Worm (Caenorhabditis elegans): ENCODE measurements around the gene T13H5.1.

T13H5.1 gene

DNA sequence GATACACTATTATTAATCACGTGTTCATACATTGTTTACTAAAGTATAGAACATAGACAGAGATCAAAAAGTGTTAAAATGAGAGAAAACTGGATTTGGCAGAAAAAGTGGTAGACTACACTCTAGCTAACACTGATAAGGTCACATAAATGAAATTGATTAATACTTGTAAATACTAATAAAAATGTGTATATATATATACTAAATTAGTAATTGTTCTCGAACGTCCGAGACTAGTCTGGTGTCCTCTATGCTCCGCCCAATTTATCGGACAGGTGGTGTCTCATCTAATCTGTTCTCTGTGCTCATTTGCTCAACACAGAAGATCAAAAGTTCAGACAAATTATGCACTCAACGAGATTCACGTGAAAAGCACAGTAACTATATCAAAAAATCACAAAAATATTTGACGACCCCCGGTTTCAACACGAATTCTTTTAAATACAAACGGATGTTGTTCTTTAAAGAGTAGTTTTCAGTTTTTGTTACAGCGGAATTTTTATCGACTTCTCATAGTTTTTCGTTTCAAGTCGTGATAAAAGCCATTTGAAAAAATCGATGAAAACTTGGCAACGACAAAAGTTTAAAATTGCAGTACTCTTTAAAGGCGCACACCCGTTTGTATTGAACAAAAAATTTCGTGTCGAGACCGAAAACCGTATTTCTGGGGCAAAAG, 27.7 kb downstream of the T13H5.1 start:
- TF ChIP-seq cog-1 (tag; optimal IDR thresholded peaks at IDR 0.05): no peak

DNA sequence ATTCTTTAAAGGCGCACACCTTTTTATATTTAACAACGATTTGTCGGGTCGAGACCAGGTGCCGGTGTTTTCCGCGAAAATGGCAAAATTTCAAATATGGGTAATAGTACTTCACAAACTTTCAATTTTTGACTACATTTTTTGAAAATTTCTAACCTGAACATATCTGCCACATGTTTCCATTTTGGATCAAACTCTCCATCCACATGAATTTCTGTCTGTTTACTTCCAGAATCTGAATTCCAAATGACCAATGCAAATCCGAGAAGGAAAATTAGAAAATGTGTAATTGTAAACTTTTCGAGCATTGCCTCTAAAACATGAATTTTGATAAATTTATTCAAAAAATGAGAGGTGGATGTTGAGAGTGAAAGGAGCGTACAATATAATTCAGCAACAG, 28.7 kb downstream of the T13H5.1 start, which contains the start of gene lact-4:
lact-4 (minus strand) TSS at position 313 of the 400 bp plus-strand sequence.
- TF ChIP-seq med-1 (GFP tag; optimal IDR thresholded peaks at IDR 0.05; ENCODE audit: insufficient read depth) (no peak), cog-1 (tag; optimal IDR thresholded peaks at IDR 0.05) (no peak), tab-1 (GFP tag; IDR thresholded peaks at IDR 0.05) (no peak), T22C8.4 (GFP tag; IDR thresholded peaks at IDR 0.05) (no peak), ztf-29 (GFP tag; IDR thresholded peaks at IDR 0.05) (no peak), ztf-23 (GFP tag; IDR thresholded peaks at IDR 0.05) (no peak)

DNA sequence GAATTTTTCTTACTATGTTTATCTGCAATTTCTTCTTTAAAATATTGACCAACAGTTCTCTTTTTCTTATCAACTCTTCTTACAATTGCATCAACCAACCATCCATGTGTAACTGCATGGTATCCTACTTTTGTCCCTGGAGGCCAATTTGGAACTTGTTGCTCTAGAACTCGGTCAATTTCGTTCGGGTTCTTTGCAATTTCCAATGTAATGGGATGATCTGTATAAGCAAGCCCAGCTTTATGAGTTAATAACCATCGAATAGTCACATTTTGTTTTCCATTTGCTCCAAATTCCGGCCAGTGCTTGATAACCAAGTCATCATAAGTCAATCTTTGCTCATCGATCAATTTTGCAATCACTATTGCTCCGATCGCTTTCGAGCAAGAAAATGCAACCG, 29.5 kb downstream of the T13H5.1 start:
- TF ChIP-seq ztf-29 (GFP tag; IDR thresholded peaks at IDR 0.05) (no peak), flt-1 (GFP tag; IDR thresholded peaks at IDR 0.05) (no peak), cog-1 (tag; optimal IDR thresholded peaks at IDR 0.05) (no peak), ztf-23 (GFP tag; IDR thresholded peaks at IDR 0.05) (no peak), klf-2 (GFP tag; conservative IDR thresholded peaks at IDR 0.05) (no peak), med-1 (GFP tag; optimal IDR thresholded peaks at IDR 0.05; ENCODE audit: insufficient read depth) (no peak), tab-1 (GFP tag; IDR thresholded peaks at IDR 0.05) (no peak), ref-1 (GFP tag; conservative IDR thresholded peaks at IDR 0.05) (no peak), T22C8.4 (GFP tag; IDR thresholded peaks at IDR 0.05) (no peak)

DNA sequence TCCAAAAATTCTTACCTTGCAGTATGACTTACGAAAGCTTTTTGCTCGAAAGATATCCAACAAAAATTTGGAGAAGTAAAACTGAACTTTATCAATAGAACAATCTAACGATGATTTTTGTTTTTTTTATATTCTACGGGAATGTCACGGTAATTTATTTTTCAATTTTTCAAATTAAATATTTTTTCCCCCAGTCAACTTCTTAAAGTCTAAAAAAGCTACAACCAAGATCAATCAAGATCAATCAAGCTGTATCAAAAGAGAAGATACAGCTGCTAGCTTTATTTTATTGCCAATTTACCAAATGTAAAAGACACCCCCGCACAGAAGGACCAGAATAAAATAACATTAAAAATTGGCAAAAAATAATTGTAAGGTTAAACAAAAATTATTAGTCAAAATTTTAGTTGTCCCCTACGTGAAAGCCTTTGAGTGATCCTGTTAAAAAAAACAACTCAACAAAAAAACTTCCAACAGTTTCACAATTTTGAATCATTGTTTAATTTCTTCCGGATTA, 33.5 kb downstream of the T13H5.1 start, which contains the start of the genes M05D6.1 and M05D6.3:
M05D6.1 (minus strand) TSS at position 101 of the 517 bp plus-strand sequence.
M05D6.3 (plus strand) TSS at position 467 of the 517 bp plus-strand sequence.
- TF ChIP-seq T22C8.4 (GFP tag; IDR thresholded peaks at IDR 0.05): no peak
- TF ChIP-seq med-1 (GFP tag; optimal IDR thresholded peaks at IDR 0.05; ENCODE audit: insufficient read depth): no peak
- TF ChIP-seq ztf-29 (GFP tag; IDR thresholded peaks at IDR 0.05): no peak
- TF ChIP-seq tab-1 (GFP tag; IDR thresholded peaks at IDR 0.05): no peak
- TF ChIP-seq klf-2 (GFP tag; conservative IDR thresholded peaks at IDR 0.05): no peak
- no peak for TF ChIP-seq ref-1 (GFP tag; conservative IDR thresholded peaks at IDR 0.05)
- TF ChIP-seq flt-1 (GFP tag; IDR thresholded peaks at IDR 0.05): no peak
- TF ChIP-seq cog-1 (tag; optimal IDR thresholded peaks at IDR 0.05): no peak
- TF ChIP-seq ztf-23 (GFP tag; IDR thresholded peaks at IDR 0.05): no peak

DNA sequence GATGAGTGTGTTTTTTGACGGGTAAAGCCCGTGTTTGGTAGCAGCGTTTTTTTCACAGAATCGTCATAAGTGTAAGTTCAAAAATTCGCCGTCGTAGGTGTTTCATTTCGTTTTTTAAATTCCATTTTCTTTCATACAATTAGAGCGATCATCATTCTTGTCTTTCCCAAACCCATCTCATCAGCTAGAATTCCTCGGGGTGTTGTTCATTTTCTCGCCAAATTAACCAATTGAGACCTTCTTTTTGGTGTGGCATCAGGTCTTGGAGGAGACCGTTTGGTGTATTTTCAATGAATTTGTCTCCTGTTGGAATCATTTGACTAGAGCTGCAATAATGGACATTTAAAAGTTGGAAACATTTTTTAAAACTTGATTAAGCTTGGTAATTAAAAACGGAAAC, 35.9 kb downstream of the T13H5.1 start:
- TF ChIP-seq flt-1 (GFP tag; IDR thresholded peaks at IDR 0.05): no peak
- no peak for TF ChIP-seq ztf-23 (GFP tag; IDR thresholded peaks at IDR 0.05)
- TF ChIP-seq cog-1 (tag; optimal IDR thresholded peaks at IDR 0.05): no peak
- TF ChIP-seq ztf-29 (GFP tag; IDR thresholded peaks at IDR 0.05): no peak
- TF ChIP-seq ref-1 (GFP tag; conservative IDR thresholded peaks at IDR 0.05): no peak
- no peak for TF ChIP-seq med-1 (GFP tag; optimal IDR thresholded peaks at IDR 0.05; ENCODE audit: insufficient read depth)
- TF ChIP-seq tab-1 (GFP tag; IDR thresholded peaks at IDR 0.05): no peak
- no peak for TF ChIP-seq klf-2 (GFP tag; conservative IDR thresholded peaks at IDR 0.05)
- TF ChIP-seq T22C8.4 (GFP tag; IDR thresholded peaks at IDR 0.05): no peak

DNA sequence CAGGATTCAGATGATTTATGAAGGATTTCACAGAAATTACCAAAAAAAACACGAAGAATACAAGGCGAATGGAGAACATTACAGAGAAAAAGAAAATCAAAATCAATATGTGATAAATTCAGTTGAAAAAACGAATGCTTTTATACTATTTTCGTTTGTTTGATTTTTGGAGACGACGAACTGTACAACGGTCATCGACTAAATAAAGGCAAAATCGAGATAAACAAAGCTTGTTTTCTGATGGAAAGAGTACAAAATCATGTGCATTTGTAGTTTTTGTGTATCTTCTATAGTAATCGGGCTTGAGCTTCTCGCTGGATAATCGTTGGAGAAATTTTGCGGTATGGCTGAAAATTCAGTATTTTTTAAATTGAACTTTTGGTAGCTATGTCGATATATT, 37.7 kb downstream of the T13H5.1 start, which contains the start of gene M05D6.8:
M05D6.8 (minus strand) TSS at position 101 of the 400 bp plus-strand sequence.
- TF ChIP-seq ref-1 (GFP tag; conservative IDR thresholded peaks at IDR 0.05): no peak
- TF ChIP-seq med-1 (GFP tag; optimal IDR thresholded peaks at IDR 0.05; ENCODE audit: insufficient read depth): no peak

DNA sequence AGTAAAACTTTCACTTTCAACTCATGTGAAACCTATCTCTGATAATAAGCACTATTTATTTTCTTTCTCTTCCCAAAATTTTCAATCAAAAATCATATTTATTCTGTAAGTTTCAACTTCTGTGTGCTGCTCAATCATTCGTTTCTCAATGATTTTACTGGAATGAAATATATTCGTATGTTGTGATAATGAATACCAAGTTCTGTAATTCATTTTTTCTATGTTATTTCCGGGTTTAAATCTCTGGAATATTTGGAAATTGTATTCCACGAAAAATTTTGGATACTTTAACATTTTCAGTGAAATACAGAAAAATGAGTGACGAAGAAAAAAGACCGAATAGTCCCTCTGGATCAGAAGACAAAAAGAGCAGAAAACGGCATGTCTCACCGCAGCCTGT, 41.0 kb downstream of the T13H5.1 start, which contains the start of gene M05D6.2:
M05D6.2 (plus strand) TSS at position 301 of the 400 bp plus-strand sequence.
- TF ChIP-seq tab-1 (GFP tag; IDR thresholded peaks at IDR 0.05) (no peak), klf-2 (GFP tag; conservative IDR thresholded peaks at IDR 0.05) (no peak), T22C8.4 (GFP tag; IDR thresholded peaks at IDR 0.05) (no peak), ztf-29 (GFP tag; IDR thresholded peaks at IDR 0.05) (no peak), med-1 (GFP tag; optimal IDR thresholded peaks at IDR 0.05; ENCODE audit: insufficient read depth) (no peak), ztf-23 (GFP tag; IDR thresholded peaks at IDR 0.05) (no peak), ref-1 (GFP tag; conservative IDR thresholded peaks at IDR 0.05) (no peak), flt-1 (GFP tag; IDR thresholded peaks at IDR 0.05) (no peak), cog-1 (tag; optimal IDR thresholded peaks at IDR 0.05) (no peak)

DNA sequence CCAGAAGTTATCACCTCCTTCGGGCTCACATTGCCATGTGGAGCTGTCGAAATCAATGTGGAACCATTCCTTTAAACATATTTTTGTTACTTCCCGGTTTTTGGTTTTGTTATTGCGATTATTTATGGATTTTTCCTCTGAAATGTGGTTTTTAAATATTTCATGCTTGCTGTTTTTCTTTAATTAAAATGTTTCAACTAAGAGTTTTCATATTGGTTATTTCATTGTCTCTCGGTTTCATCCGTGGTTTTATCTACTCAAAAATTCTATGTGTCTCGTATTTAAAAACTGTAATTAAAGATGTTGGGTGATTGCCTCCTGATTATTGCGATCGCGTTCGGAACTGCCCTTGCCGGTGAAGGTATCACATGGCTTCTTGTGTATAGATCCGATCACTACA, 42.0 kb downstream of the T13H5.1 start, which contains the start of gene F22B5.10:
F22B5.10 (plus strand) TSS at position 301 of the 400 bp plus-strand sequence.
- no peak for TF ChIP-seq T22C8.4 (GFP tag; IDR thresholded peaks at IDR 0.05)
- TF ChIP-seq cog-1 (tag; optimal IDR thresholded peaks at IDR 0.05): no peak
- TF ChIP-seq ztf-29 (GFP tag; IDR thresholded peaks at IDR 0.05): no peak
- TF ChIP-seq tab-1 (GFP tag; IDR thresholded peaks at IDR 0.05): no peak
- no peak for TF ChIP-seq med-1 (GFP tag; optimal IDR thresholded peaks at IDR 0.05; ENCODE audit: insufficient read depth)
- no peak for TF ChIP-seq klf-2 (GFP tag; conservative IDR thresholded peaks at IDR 0.05)
- no peak for TF ChIP-seq ref-1 (GFP tag; conservative IDR thresholded peaks at IDR 0.05)
- no peak for TF ChIP-seq flt-1 (GFP tag; IDR thresholded peaks at IDR 0.05)
- no peak for TF ChIP-seq ztf-23 (GFP tag; IDR thresholded peaks at IDR 0.05)

DNA sequence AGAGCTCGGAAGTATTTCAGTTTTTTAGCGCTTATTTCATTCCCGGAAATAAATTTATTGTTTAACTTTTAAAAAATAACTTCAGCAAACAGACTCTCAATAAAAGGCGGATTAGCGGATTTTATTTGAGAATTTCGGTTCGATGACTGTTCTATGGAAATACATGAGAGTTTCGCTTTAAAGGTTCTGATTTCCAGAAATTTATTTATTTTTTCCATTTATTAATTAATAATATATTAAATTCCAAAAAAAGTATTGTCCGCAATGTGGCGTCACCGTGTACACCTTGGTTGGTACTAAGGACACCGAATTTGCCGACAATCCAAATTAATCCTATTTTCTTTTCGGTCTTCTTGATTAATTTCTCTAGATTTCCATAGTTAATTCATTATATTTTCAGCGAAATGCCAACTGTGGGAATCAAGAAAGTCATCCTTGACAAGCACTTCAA, 44.4 kb downstream of the T13H5.1 start, which contains the start of gene fars-3:
fars-3 (plus strand) TSS at position 401 of the 451 bp plus-strand sequence.
- 0 out of 2 replicates have a peak, but pooled peaks have one; percentile 49 for TF ChIP-seq flt-1 (GFP tag; IDR thresholded peaks at IDR 0.05)
- no peak for TF ChIP-seq ztf-29 (GFP tag; IDR thresholded peaks at IDR 0.05)
- TF ChIP-seq T22C8.4 (GFP tag; IDR thresholded peaks at IDR 0.05): no peak
- TF ChIP-seq ztf-23 (GFP tag; IDR thresholded peaks at IDR 0.05): no peak

DNA sequence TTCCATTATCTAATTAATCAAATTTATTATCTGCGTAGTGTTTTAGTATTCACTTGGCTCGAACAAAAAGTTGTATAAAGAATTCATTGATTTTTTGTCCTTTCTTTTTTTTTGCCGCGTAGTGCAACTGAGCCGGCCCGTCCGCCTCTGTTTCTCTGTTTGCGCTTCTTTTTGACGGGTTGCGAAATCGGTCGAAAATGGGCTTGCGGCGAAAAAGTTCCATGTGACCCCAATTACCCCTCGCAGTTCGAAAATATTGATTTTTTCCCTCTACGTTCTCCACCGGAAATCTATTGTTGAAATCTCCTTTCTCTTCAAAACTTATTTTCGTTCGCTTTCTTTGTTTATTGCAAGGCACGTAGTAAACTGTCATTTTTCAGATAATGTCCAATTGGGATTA, 51.4 kb downstream of the T13H5.1 start, which contains the start of gene zyg-9:
zyg-9 (plus strand) TSS at position 381 of the 400 bp plus-strand sequence.
- 0 out of 2 replicates have a peak, but pooled peaks have one; percentile 14 for TF ChIP-seq T22C8.4 (GFP tag; IDR thresholded peaks at IDR 0.05)
- no peak for TF ChIP-seq ztf-29 (GFP tag; IDR thresholded peaks at IDR 0.05)

Measured in whole organism, midembryonic.